Worm (Caenorhabditis elegans): ENCODE data around the gene Y69A2AR.28.

- no peak for TF ChIP-seq him-1 (tag; optimal IDR thresholded peaks at IDR 0.05)
- no peak for TF ChIP-seq dao-5 (tag; optimal IDR thresholded peaks at IDR 0.05)
- no peak for TF ChIP-seq W03F9.2 (tag; optimal IDR thresholded peaks at IDR 0.05)
Observed at ce11 chrIV:2657307-2657706, 44.4 kb upstream of the Y69A2AR.28 start.
